Fruit fly (Drosophila melanogaster): Measurements from ENCODE around the gene CG5676.

The CG5676 gene

dm6 chr2L:10299077-10299809 lies 43.6 kb upstream of the CG5676 start (continued):
- TF ChIP-seq CG33213 (GFP tag; optimal IDR thresholded peaks at IDR 0.05), result no peak
- TF ChIP-seq CG4820 (GFP tag; optimal IDR thresholded peaks at IDR 0.05), result no peak
- no peak for TF ChIP-seq pum (GFP tag; optimal IDR thresholded peaks at IDR 0.05)
- TF ChIP-seq sc (optimal IDR thresholded peaks at IDR 0.05), result no peak
- TF ChIP-seq sc (GFP tag; optimal IDR thresholded peaks at IDR 0.05), result no peak
- no peak for TF ChIP-seq CG8089 (GFP tag; optimal IDR thresholded peaks at IDR 0.05)
- no peak for TF ChIP-seq CG12104 (GFP tag; optimal IDR thresholded peaks at IDR 0.05)
- TF ChIP-seq Myb (GFP tag; optimal IDR thresholded peaks at IDR 0.05), result no peak
- TF ChIP-seq inv (GFP tag; IDR thresholded peaks at IDR 0.05; ENCODE audit: partially characterized antibody), result no peak
- TF ChIP-seq CG11696 (GFP tag; IDR thresholded peaks at IDR 0.05), result no peak
- no peak for TF ChIP-seq CG4404 (GFP tag; IDR thresholded peaks at IDR 0.05)
- no peak for TF ChIP-seq Dad (GFP tag; optimal IDR thresholded peaks at IDR 0.05)
- TF ChIP-seq psq (GFP tag; optimal IDR thresholded peaks at IDR 0.05), result no peak
- TF ChIP-seq Stat92E (GFP tag; optimal IDR thresholded peaks at IDR 0.05), result no peak
- TF ChIP-seq CG18476 (GFP tag; optimal IDR thresholded peaks at IDR 0.05), result no peak
- no peak for TF ChIP-seq Ravus (GFP tag; IDR thresholded peaks at IDR 0.05)
- TF ChIP-seq lov (optimal IDR thresholded peaks at IDR 0.05), result no peak
- no peak for TF ChIP-seq lov (GFP tag; IDR thresholded peaks at IDR 0.05)
- no peak for TF ChIP-seq CG8944 (GFP tag; optimal IDR thresholded peaks at IDR 0.05)
- TF ChIP-seq jing (GFP tag; optimal IDR thresholded peaks at IDR 0.05), result no peak
- TF ChIP-seq caup (GFP tag; optimal IDR thresholded peaks at IDR 0.05; ENCODE audit: severe bottlenecking), result no peak
- TF ChIP-seq CG7745 (tag; optimal IDR thresholded peaks at IDR 0.05), result no peak
- TF ChIP-seq CG14965 (GFP tag; optimal IDR thresholded peaks at IDR 0.05; ENCODE audit: borderline replicate concordance), result no peak
- TF ChIP-seq Optix (GFP tag; IDR thresholded peaks at IDR 0.05), result no peak
- no peak for TF ChIP-seq Elba2 (GFP tag; optimal IDR thresholded peaks at IDR 0.05)
- no peak for TF ChIP-seq Fer1 (GFP tag; optimal IDR thresholded peaks at IDR 0.05)
- no peak for TF ChIP-seq mam (GFP tag; optimal IDR thresholded peaks at IDR 0.05)
- TF ChIP-seq E2f2 (GFP tag; IDR thresholded peaks at IDR 0.05), result no peak
- no peak for TF ChIP-seq cwo (GFP tag; optimal IDR thresholded peaks at IDR 0.05)
- TF ChIP-seq CG14441 (GFP tag; IDR thresholded peaks at IDR 0.05), result no peak
- TF ChIP-seq sug (tag; optimal IDR thresholded peaks at IDR 0.05), result no peak
- TF ChIP-seq Lim3 (GFP tag; IDR thresholded peaks at IDR 0.05), result no peak
- TF ChIP-seq odd (GFP tag; optimal IDR thresholded peaks at IDR 0.05), result no peak
- no peak for TF ChIP-seq gfzf (GFP tag; optimal IDR thresholded peaks at IDR 0.05)
- no peak for TF ChIP-seq CG11247 (GFP tag; IDR thresholded peaks at IDR 0.05)
- peak; percentile 47 for TF ChIP-seq CG15269 (tag; optimal IDR thresholded peaks at IDR 0.05)
- no peak for TF ChIP-seq MBD-R2 (GFP tag; IDR thresholded peaks at IDR 0.05)
- TF ChIP-seq CG32767 (GFP tag; IDR thresholded peaks at IDR 0.05), result no peak
- TF ChIP-seq Sry-δ (GFP tag; optimal IDR thresholded peaks at IDR 0.05), result no peak
- TF ChIP-seq schlank (tag; optimal IDR thresholded peaks at IDR 0.05), result no peak
- TF ChIP-seq NfI (GFP tag; optimal IDR thresholded peaks at IDR 0.05), result no peak
- TF ChIP-seq CG10321 (GFP tag; IDR thresholded peaks at IDR 0.05), result no peak
- TF ChIP-seq gsb (GFP tag; IDR thresholded peaks at IDR 0.05), result no peak
- TF ChIP-seq CG11398 (GFP tag; optimal IDR thresholded peaks at IDR 0.05), result no peak
- TF ChIP-seq Awh (GFP tag; IDR thresholded peaks at IDR 0.05), result no peak
- TF ChIP-seq CG18262 (tag; optimal IDR thresholded peaks at IDR 0.05), result peak; percentile 0
- no peak for TF ChIP-seq sqz (GFP tag; optimal IDR thresholded peaks at IDR 0.05)
- TF ChIP-seq CG3995 (GFP tag; optimal IDR thresholded peaks at IDR 0.05), result no peak
- no peak for TF ChIP-seq sna (GFP tag; IDR thresholded peaks at IDR 0.05; ENCODE audit: partially characterized antibody)
- TF ChIP-seq Nf-YA (GFP tag; IDR thresholded peaks at IDR 0.05), result no peak
- TF ChIP-seq vnd (GFP tag; IDR thresholded peaks at IDR 0.05; ENCODE audit: partially characterized antibody), result no peak

Measured in whole organism, embryonic.